Fruit fly (Drosophila melanogaster): ENCODE data around the gene Gr93b.

Gene Gr93b

dm6 chr3R:21835388-21836200 lies 8.0 kb downstream of the Gr93b start (continued):
- TF ChIP-seq jing (GFP tag; optimal IDR thresholded peaks at IDR 0.05) (no peak), Dp (GFP tag; optimal IDR thresholded peaks at IDR 0.05) (no peak), al (GFP tag; IDR thresholded peaks at IDR 0.05) (no peak), CG7928 (GFP tag; optimal IDR thresholded peaks at IDR 0.05) (no peak), CG11696 (GFP tag; IDR thresholded peaks at IDR 0.05) (no peak), Bteb2 (GFP tag; optimal IDR thresholded peaks at IDR 0.05) (no peak), Dip3 (GFP tag; optimal IDR thresholded peaks at IDR 0.05) (no peak), bigmax (GFP tag; optimal IDR thresholded peaks at IDR 0.05) (no peak), PHDP (tag; optimal IDR thresholded peaks at IDR 0.05) (no peak), CG17385 (GFP tag; optimal IDR thresholded peaks at IDR 0.05) (no peak), NFAT (GFP tag; IDR thresholded peaks at IDR 0.05) (no peak), grau (tag; optimal IDR thresholded peaks at IDR 0.05) (peak; percentile 6), tap (tag; optimal IDR thresholded peaks at IDR 0.05) (no peak), CG6175 (GFP tag; IDR thresholded peaks at IDR 0.05) (no peak), bowl (GFP tag; IDR thresholded peaks at IDR 0.05) (no peak), B-H1 (GFP tag; IDR thresholded peaks at IDR 0.05) (no peak), insv (GFP tag; optimal IDR thresholded peaks at IDR 0.05) (no peak), da (GFP tag; optimal IDR thresholded peaks at IDR 0.05) (no peak), amos (GFP tag; IDR thresholded peaks at IDR 0.05; ENCODE audit: partially characterized antibody) (no peak), Optix (GFP tag; IDR thresholded peaks at IDR 0.05) (no peak), scrt (GFP tag; optimal IDR thresholded peaks at IDR 0.05) (no peak), Eip74EF (GFP tag; optimal IDR thresholded peaks at IDR 0.05) (no peak), wdn (GFP tag; IDR thresholded peaks at IDR 0.05) (no peak), ems (GFP tag; optimal IDR thresholded peaks at IDR 0.05) (no peak), sqz (GFP tag; optimal IDR thresholded peaks at IDR 0.05) (no peak), CG7786 (GFP tag; optimal IDR thresholded peaks at IDR 0.05) (no peak), CG11723 (GFP tag; optimal IDR thresholded peaks at IDR 0.05) (no peak), Pdp1 (GFP tag; optimal IDR thresholded peaks at IDR 0.05) (no peak), Ets65A (GFP tag) (no peak), Hmx (GFP tag; optimal IDR thresholded peaks at IDR 0.05) (no peak), CG11093 (GFP tag; IDR thresholded peaks at IDR 0.05) (no peak), repo (GFP tag; optimal IDR thresholded peaks at IDR 0.05) (no peak), Vsx1 (GFP tag; optimal IDR thresholded peaks at IDR 0.05) (no peak), CG16815 (GFP tag; optimal IDR thresholded peaks at IDR 0.05) (no peak), Med (GFP tag) (peak; percentile 30), CG12104 (GFP tag; optimal IDR thresholded peaks at IDR 0.05) (no peak), trem (tag; optimal IDR thresholded peaks at IDR 0.05) (no peak), sisA (GFP tag; IDR thresholded peaks at IDR 0.05) (no peak), stwl (tag; optimal IDR thresholded peaks at IDR 0.05) (no peak), CG15073 (GFP tag; optimal IDR thresholded peaks at IDR 0.05) (no peak), hth (optimal IDR thresholded peaks at IDR 0.05) (no peak), nerfin-2 (GFP tag; IDR thresholded peaks at IDR 0.05; ENCODE audit: partially characterized antibody) (no peak), chm (GFP tag; IDR thresholded peaks at IDR 0.05) (no peak), CG6654 (GFP tag; optimal IDR thresholded peaks at IDR 0.05) (no peak), CG15514 (GFP tag; optimal IDR thresholded peaks at IDR 0.05) (no peak), lmd (GFP tag; IDR thresholded peaks at IDR 0.05) (no peak), CG4617 (GFP tag; optimal IDR thresholded peaks at IDR 0.05; ENCODE audit: borderline replicate concordance) (no peak), D19B (GFP tag; optimal IDR thresholded peaks at IDR 0.05) (peak; percentile 48), CG12299 (tag; optimal IDR thresholded peaks at IDR 0.05) (no peak), CG1529 (GFP tag; optimal IDR thresholded peaks at IDR 0.05) (no peak), CG16863 (GFP tag; optimal IDR thresholded peaks at IDR 0.05) (no peak)
